Fruit fly (Drosophila melanogaster) whole organism, embryonic: ENCODE measurements around the gene CG10383.

Source experiments
- CG10147 ChIP-seq: fragments of 200-800 bp; sonication (Bioruptor generic); optimal IDR thresholded peaks from 2 replicates; lab custom pipeline; 2019; ENCODE audit warnings: missing biosample characterization, mild to moderate bottlenecking, missing genetic modification characterization, moderate library complexity
- CG1024 ChIP-seq: fragments of 200-800 bp; sonication (Bioruptor generic); IDR thresholded peaks from 2 replicates; pipeline ENCODE4 v1.3.6; 2022; ENCODE audit warnings: missing biosample characterization, missing genetic modification characterization
- CG10274 ChIP-seq: fragments of 200-800 bp; sonication (Bioruptor generic); optimal IDR thresholded peaks from 3 replicates; lab custom pipeline; 2017; ENCODE audit warnings: missing biosample characterization, mild to moderate bottlenecking, missing genetic modification characterization
- CG10366 ChIP-seq: fragments of 200-800 bp; sonication (Bioruptor generic); IDR thresholded peaks from 2 replicates; pipeline ENCODE4 v1.3.6; 2022; ENCODE audit warnings: missing biosample characterization, missing genetic modification characterization
- CG14014 ChIP-seq: fragments of 200-800 bp; sonication (Bioruptor generic); IDR thresholded peaks from 2 replicates; pipeline ENCODE4 v1.3.6; 2022; ENCODE audit warnings: missing biosample characterization, missing genetic modification characterization
- CG15514 ChIP-seq: fragments of 200-800 bp; sonication (Bioruptor generic); optimal IDR thresholded peaks from 3 replicates; lab custom pipeline; 2017; ENCODE audit warnings: missing biosample characterization, missing genetic modification characterization, mild to moderate bottlenecking, moderate library complexity, missing genetic modification reagents
- CG1647 ChIP-seq: fragments of 200-800 bp; sonication (Bioruptor generic); optimal IDR thresholded peaks from 3 replicates; lab custom pipeline; 2016; ENCODE audit warnings: missing biosample characterization, missing genetic modification characterization
- CG18476 ChIP-seq: fragments of 200-800 bp; sonication (Bioruptor generic); optimal IDR thresholded peaks from 2 replicates; lab custom pipeline; 2016; ENCODE audit warnings: missing biosample characterization, mild to moderate bottlenecking, missing genetic modification characterization
- CG18599 ChIP-seq: fragments of 200-800 bp; sonication (Bioruptor generic); optimal IDR thresholded peaks from 3 replicates; lab custom pipeline; 2017; ENCODE audit warnings: missing biosample characterization, missing genetic modification characterization, mild to moderate bottlenecking, moderate library complexity, missing genetic modification reagents
- CG2678 ChIP-seq: fragments of 200-800 bp; sonication (Bioruptor generic); optimal IDR thresholded peaks from 3 replicates; lab custom pipeline; 2019; ENCODE audit warnings: missing biosample characterization, mild to moderate bottlenecking, missing genetic modification characterization, moderate library complexity
- CG31388 ChIP-seq: fragments of 200-800 bp; sonication (Bioruptor generic); optimal IDR thresholded peaks from 2 replicates; lab custom pipeline; 2016; ENCODE audit warnings: missing biosample characterization, missing genetic modification characterization
- CG32767 ChIP-seq: fragments of 200-800 bp; sonication (Bioruptor generic); IDR thresholded peaks from 2 replicates; pipeline ENCODE4 v1.3.6; 2022; ENCODE audit warnings: missing biosample characterization, missing genetic modification characterization
- CG34224 ChIP-seq: fragments of 200-800 bp; sonication (Bioruptor generic); IDR thresholded peaks from 3 replicates; pipeline ENCODE4 v1.3.6; 2022; ENCODE audit warnings: missing biosample characterization, missing genetic modification characterization; ENCODE audit not compliant: partially characterized antibody
- CG4404 ChIP-seq: fragments of 200-800 bp; sonication (Bioruptor generic); IDR thresholded peaks from 2 replicates; pipeline ENCODE4 v1.3.6; 2022; ENCODE audit warnings: missing biosample characterization, missing genetic modification characterization
- CG4617 ChIP-seq: fragments of 200-800 bp; sonication (Bioruptor generic); optimal IDR thresholded peaks from 3 replicates; lab custom pipeline; 2016; ENCODE audit warnings: missing biosample characterization, missing genetic modification characterization, borderline replicate concordance
- CG6272 ChIP-seq: fragments of 200-800 bp; sonication (Bioruptor generic); IDR thresholded peaks from 2 replicates; pipeline ENCODE4 v1.3.6; 2022; ENCODE audit warnings: missing biosample characterization, missing genetic modification characterization
- CG7372 ChIP-seq: fragments of 200-800 bp; sonication (Bioruptor generic); IDR thresholded peaks from 2 replicates; pipeline ENCODE4 v1.3.6; 2022; ENCODE audit warnings: missing biosample characterization, missing genetic modification characterization
- CG7786 ChIP-seq: fragments of 200-800 bp; sonication (Bioruptor generic); optimal IDR thresholded peaks from 2 replicates; lab custom pipeline; 2016; ENCODE audit warnings: missing biosample characterization, missing genetic modification characterization
- CG8290 ChIP-seq, 3 experiments: fragments of 200-800 bp; sonication (Bioruptor generic); optimal IDR thresholded peaks; 2 replicates each; lab custom pipeline; 2016 to 2019; ENCODE audit warnings: missing biosample characterization in 3 of 3, missing genetic modification characterization in 3 of 3, mild to moderate bottlenecking in 2 of 3, moderate library complexity in 1 of 3
- CG8388 ChIP-seq: fragments of 200-800 bp; sonication (Bioruptor generic); optimal IDR thresholded peaks from 2 replicates; lab custom pipeline; 2019; ENCODE audit warnings: missing biosample characterization, mild to moderate bottlenecking, missing genetic modification characterization, moderate library complexity
- CG9215 ChIP-seq: fragments of 200-800 bp; sonication (Bioruptor generic); IDR thresholded peaks from 2 replicates; pipeline ENCODE4 v1.3.6; 2022; ENCODE audit warnings: missing biosample characterization, missing genetic modification characterization
- CG9437 ChIP-seq: fragments of 200-800 bp; sonication (Bioruptor generic); optimal IDR thresholded peaks from 2 replicates; lab custom pipeline; 2018; ENCODE audit warnings: missing biosample characterization, mild to moderate bottlenecking, missing genetic modification characterization
- Chrac-16 ChIP-seq: fragments of 200-800 bp; sonication (Bioruptor generic); optimal IDR thresholded peaks from 3 replicates; lab custom pipeline; 2016; ENCODE audit warnings: missing biosample characterization, missing genetic modification characterization
- CkIIα-i1 ChIP-seq: fragments of 200-800 bp; sonication (Bioruptor generic); IDR thresholded peaks from 2 replicates; pipeline ENCODE4 v1.3.6; 2022; ENCODE audit warnings: missing biosample characterization, missing genetic modification characterization
- Elba2 ChIP-seq: fragments of 200-800 bp; sonication (Bioruptor generic); optimal IDR thresholded peaks from 3 replicates; lab custom pipeline; 2016; ENCODE audit warnings: missing biosample characterization, missing genetic modification characterization
- Ets65A ChIP-seq: fragments of 200-800 bp; sonication (Bioruptor generic); peaks from one replicate; lab custom pipeline; 2016; ENCODE audit warnings: missing biosample characterization, missing genetic modification characterization
- Gsc ChIP-seq: fragments of 200-800 bp; sonication (Bioruptor generic); IDR thresholded peaks from 2 replicates; pipeline ENCODE4 v1.3.6; 2022; ENCODE audit warnings: missing biosample characterization, missing genetic modification characterization
- HLH4C ChIP-seq: fragments of 200-800 bp; sonication (Bioruptor generic); IDR thresholded peaks from 3 replicates; pipeline ENCODE4 v1.3.6; 2022; ENCODE audit warnings: missing biosample characterization, missing genetic modification characterization; ENCODE audit not compliant: partially characterized antibody
- NFAT ChIP-seq: fragments of 200-800 bp; sonication (Bioruptor generic); IDR thresholded peaks from 2 replicates; pipeline ENCODE4 v1.3.6; 2022; ENCODE audit warnings: missing biosample characterization, missing genetic modification characterization
- NK7.1 ChIP-seq: fragments of 200-800 bp; sonication (Bioruptor generic); optimal IDR thresholded peaks from 3 replicates; lab custom pipeline; 2016; ENCODE audit warnings: missing biosample characterization, missing genetic modification characterization
- Nf-YA ChIP-seq: fragments of 200-800 bp; sonication (Bioruptor generic); IDR thresholded peaks from 2 replicates; pipeline ENCODE4 v1.3.6; 2022; ENCODE audit warnings: missing biosample characterization, missing genetic modification characterization
- Opbp ChIP-seq: fragments of 200-800 bp; sonication (Bioruptor generic); IDR thresholded peaks from 3 replicates; pipeline ENCODE4 v1.3.6; 2022; ENCODE audit warnings: missing biosample characterization, missing genetic modification characterization; ENCODE audit not compliant: partially characterized antibody
- Poxn ChIP-seq: fragments of 200-800 bp; sonication (Bioruptor generic); IDR thresholded peaks from 2 replicates; pipeline ENCODE4 v1.3.6; 2022; ENCODE audit warnings: missing biosample characterization, missing genetic modification characterization
- Sin3A ChIP-seq: fragments of >200 bp; optimal IDR thresholded peaks from 2 replicates; lab custom pipeline; 2018
- Tbp ChIP-seq: fragments of >200 bp; optimal IDR thresholded peaks from 2 replicates; lab custom pipeline; 2018; ENCODE audit warnings: missing biosample characterization, missing genetic modification characterization
- bigmax ChIP-seq: fragments of 200-800 bp; sonication (Bioruptor generic); optimal IDR thresholded peaks from 2 replicates; lab custom pipeline; 2018; ENCODE audit warnings: missing biosample characterization, mild to moderate bottlenecking, missing genetic modification characterization
- btn ChIP-seq: fragments of 200-800 bp; sonication (Bioruptor generic); optimal IDR thresholded peaks from 2 replicates; lab custom pipeline; 2016; ENCODE audit warnings: missing biosample characterization, missing genetic modification characterization
- chinmo ChIP-seq: fragments of 200-800 bp; sonication (Bioruptor generic); IDR thresholded peaks from 4 replicates; pipeline ENCODE4 v1.3.6; 2022; ENCODE audit warnings: missing biosample characterization, missing genetic modification characterization; ENCODE audit not compliant: partially characterized antibody
- dan ChIP-seq: fragments of 200-800 bp; sonication (Bioruptor generic); IDR thresholded peaks from 2 replicates; pipeline ENCODE4 v1.3.6; 2022; ENCODE audit warnings: missing biosample characterization, missing genetic modification characterization
- dimm ChIP-seq: fragments of 200-800 bp; sonication (Bioruptor generic); IDR thresholded peaks from 2 replicates; pipeline ENCODE4 v1.3.6; 2022; ENCODE audit warnings: missing biosample characterization, missing genetic modification characterization
- fru ChIP-seq: fragments of >200 bp; optimal IDR thresholded peaks from 2 replicates; lab custom pipeline; 2017
- ftz-f1 ChIP-seq: fragments of 200-800 bp; sonication (Bioruptor generic); optimal IDR thresholded peaks from 2 replicates; lab custom pipeline; 2016; ENCODE audit warnings: missing biosample characterization, missing genetic modification characterization
- klu ChIP-seq: fragments of 200-800 bp; sonication (Bioruptor generic); IDR thresholded peaks from 2 replicates; pipeline ENCODE4 v1.3.6; 2022; ENCODE audit warnings: missing biosample characterization, missing genetic modification characterization
- nerfin-1 ChIP-seq: fragments of 200-800 bp; sonication (Bioruptor generic); optimal IDR thresholded peaks from 3 replicates; lab custom pipeline; 2019; ENCODE audit warnings: missing biosample characterization, mild to moderate bottlenecking, missing genetic modification characterization, moderate library complexity
- nom ChIP-seq: fragments of 200-800 bp; sonication (Bioruptor generic); optimal IDR thresholded peaks from 2 replicates; lab custom pipeline; 2017; ENCODE audit warnings: missing biosample characterization, missing genetic modification characterization, mild to moderate bottlenecking, moderate library complexity, missing genetic modification reagents
- pfk ChIP-seq: fragments of 200-800 bp; sonication (Bioruptor generic); optimal IDR thresholded peaks from 2 replicates; lab custom pipeline; 2018; ENCODE audit warnings: missing biosample characterization, mild to moderate bottlenecking, missing genetic modification characterization, moderate library complexity
- pita ChIP-seq: fragments of 200-800 bp; sonication (Bioruptor generic); optimal IDR thresholded peaks from 2 replicates; lab custom pipeline; 2017; ENCODE audit warnings: missing biosample characterization, mild to moderate bottlenecking, missing genetic modification characterization
- sens ChIP-seq: fragments of 200-800 bp; sonication (Bioruptor generic); peaks from one replicate; lab custom pipeline; 2016; ENCODE audit warnings: missing biosample characterization, missing genetic modification characterization
- slp2 ChIP-seq: fragments of 200-800 bp; sonication (Bioruptor generic); optimal IDR thresholded peaks from 2 replicates; lab custom pipeline; 2016; ENCODE audit warnings: missing biosample characterization, missing genetic modification characterization
- so ChIP-seq: fragments of 200-800 bp; sonication (Bioruptor generic); IDR thresholded peaks from 3 replicates; pipeline ENCODE4 v1.3.6; 2022; ENCODE audit warnings: missing biosample characterization, missing genetic modification characterization
- ttk ChIP-seq: fragments of 200-800 bp; sonication (Bioruptor generic); IDR thresholded peaks from 2 replicates; pipeline ENCODE4 v2.1.2; 2022; ENCODE audit warnings: missing biosample characterization, missing genetic modification characterization
- unc-4 ChIP-seq: fragments of 200-800 bp; sonication (Bioruptor generic); IDR thresholded peaks from 2 replicates; pipeline ENCODE4 v1.3.6; 2022; ENCODE audit warnings: missing biosample characterization, missing genetic modification characterization; ENCODE audit not compliant: partially characterized antibody
- vfl ChIP-seq: fragments of 200-800 bp; sonication (Bioruptor generic); optimal IDR thresholded peaks from 2 replicates; lab custom pipeline; 2016; ENCODE audit warnings: missing biosample characterization, missing genetic modification characterization

The CG10383 gene

DNA sequence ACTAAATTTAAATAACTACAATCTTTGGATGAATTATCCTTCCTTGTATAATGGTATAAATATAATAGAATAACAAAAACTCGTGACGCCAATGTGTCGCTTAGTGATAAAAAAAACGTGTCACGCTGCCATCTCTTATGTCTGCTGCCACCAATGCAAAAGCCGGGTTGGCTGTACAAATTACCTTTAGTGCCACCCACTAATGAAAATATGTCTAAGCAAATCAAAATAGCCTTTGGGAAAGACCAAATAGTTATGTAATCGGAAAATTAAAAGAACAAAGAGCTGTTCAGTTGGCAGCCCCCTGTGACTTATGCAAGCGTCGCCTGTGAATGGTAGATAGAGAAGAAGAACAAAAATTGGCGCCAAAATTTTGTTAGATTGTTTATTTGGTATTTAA is 6.0 kb downstream of the CG10383 start, which contains the start of gene CG10336 (continued):
- TF ChIP-seq ttk (GFP tag; lab: Robert Waterston, UW) (no peak), CG7786 (GFP tag; lab: Kevin White, UChicago) (no peak), Sin3A (peak; percentile 49), CG1647 (GFP tag; lab: Kevin White, UChicago) (no peak), Chrac-16 (GFP tag; lab: Kevin White, UChicago) (peak; percentile 0), pita (GFP tag; lab: Kevin White, UChicago) (no peak), CG15514 (peak; percentile 55), CG9215 (no peak), CkIIα-i1 (no peak), CG4404 (GFP tag; lab: Robert Waterston, UW) (no peak), CG10366 (GFP tag; lab: Robert Waterston, UW) (no peak), NK7.1 (GFP tag; lab: Kevin White, UChicago) (no peak), CG14014 (no peak), vfl (no peak), btn (GFP tag; lab: Kevin White, UChicago) (no peak), Elba2 (GFP tag; lab: Kevin White, UChicago) (no peak), chinmo (GFP tag; lab: Robert Waterston, UW) (no peak), unc-4 (GFP tag; lab: Robert Waterston, UW) (peak; percentile 39; the same call in 1 of the 2 replicates), CG9437 (no peak), CG18599 (GFP tag; lab: Kevin White, UChicago) (no peak), CG6272 (GFP tag; lab: Robert Waterston, UW) (no peak), CG4617 (GFP tag; lab: Kevin White, UChicago) (peak; percentile 29), CG8388 (GFP tag; lab: Kevin White, UChicago) (no peak), fru (lab: Kevin White, UChicago) (no peak), Ets65A (no peak), Opbp (GFP tag; lab: Robert Waterston, UW) (peak; percentile 36; the same call in 1 of the 3 replicates), pfk (no peak), CG32767 (GFP tag; lab: Robert Waterston, UW) (no peak), klu (GFP tag; lab: Robert Waterston, UW) (no peak), Tbp (GFP tag; lab: Kevin White, UChicago) (no peak), CG10274 (GFP tag; lab: Kevin White, UChicago) (no peak), CG10147 (GFP tag; lab: Kevin White, UChicago) (no peak), NFAT (GFP tag; lab: Robert Waterston, UW) (no peak), HLH4C (GFP tag; lab: Robert Waterston, UW) (0 out of 3 replicates have a peak, but pooled peaks have one; percentile 8), CG1024 (GFP tag; lab: Robert Waterston, UW) (no peak), slp2 (GFP tag; lab: Kevin White, UChicago) (no peak), CG7372 (GFP tag; lab: Robert Waterston, UW) (no peak), CG31388 (no peak), Gsc (GFP tag; lab: Robert Waterston, UW) (no peak), bigmax (no peak), CG8290 (GFP tag; optimal IDR thresholded peaks at IDR 0.05; lab: Kevin White, UChicago) (no peak), CG8290 (tag; optimal IDR thresholded peaks at IDR 0.05; lab: Kevin White, UChicago) (peak in 1 of 2 experiments; percentile 1), CG18476 (GFP tag; lab: Kevin White, UChicago) (no peak), sens (no peak), dimm (no peak), dan (GFP tag; lab: Robert Waterston, UW) (no peak), Poxn (GFP tag; lab: Robert Waterston, UW) (no peak), ftz-f1 (GFP tag; lab: Kevin White, UChicago) (no peak), CG34224 (GFP tag; lab: Robert Waterston, UW) (peak; percentile 47), nerfin-1 (tag; lab: Kevin White, UChicago) (no peak), nom (GFP tag; lab: Kevin White, UChicago) (no peak), so (GFP tag; lab: Robert Waterston, UW) (no peak), CG2678 (tag; lab: Kevin White, UChicago) (no peak), Nf-YA (GFP tag; lab: Robert Waterston, UW) (no peak)
